Worm (Caenorhabditis elegans): ENCODE measurements around the gene snr-3.

DNA sequence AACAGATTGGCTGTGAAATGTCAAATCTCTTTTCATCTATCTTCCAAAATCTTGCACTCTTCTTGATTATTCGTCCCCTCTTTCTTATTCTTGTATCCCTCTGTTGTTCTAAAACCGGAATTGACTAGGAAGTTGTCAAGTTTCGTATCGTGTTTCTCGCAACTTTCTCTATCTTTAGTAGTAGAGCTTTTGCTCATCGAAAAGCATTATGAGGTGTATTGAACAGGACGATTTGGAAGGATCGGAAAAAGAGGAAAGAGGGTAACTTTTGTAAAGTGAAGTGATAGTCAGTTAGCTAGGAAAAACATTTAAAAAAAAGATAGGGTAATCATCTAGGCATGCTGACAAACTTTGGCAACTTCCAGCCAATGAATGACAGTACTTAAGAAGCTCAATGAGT, 6.9 kb upstream of the snr-3 start:
- no peak for TF ChIP-seq ztf-11 (tag; optimal IDR thresholded peaks at IDR 0.05)
- no peak for TF ChIP-seq ceh-16 (tag; optimal IDR thresholded peaks at IDR 0.05)
- TF ChIP-seq fos-1 (tag; optimal IDR thresholded peaks at IDR 0.05): no peak
- no peak for TF ChIP-seq lin-39 (tag; optimal IDR thresholded peaks at IDR 0.05)
- TF ChIP-seq F13H6.1 (tag; optimal IDR thresholded peaks at IDR 0.05): no peak
- TF ChIP-seq ZK546.5 (tag; optimal IDR thresholded peaks at IDR 0.05): no peak

All from whole organism, L2 larva.